Fruit fly (Drosophila melanogaster) ovary, adult (tissue): ENCODE data around the gene Snx1.

Source experiments
- CG17801 ChIP-seq: fragments of 200-800 bp; optimal IDR thresholded peaks from 2 replicates; lab custom pipeline; 2019; ENCODE audit warnings: missing biosample characterization, mild to moderate bottlenecking, missing genetic modification characterization, moderate library complexity; ENCODE audit not compliant: partially characterized antibody

Gene Snx1

DNA sequence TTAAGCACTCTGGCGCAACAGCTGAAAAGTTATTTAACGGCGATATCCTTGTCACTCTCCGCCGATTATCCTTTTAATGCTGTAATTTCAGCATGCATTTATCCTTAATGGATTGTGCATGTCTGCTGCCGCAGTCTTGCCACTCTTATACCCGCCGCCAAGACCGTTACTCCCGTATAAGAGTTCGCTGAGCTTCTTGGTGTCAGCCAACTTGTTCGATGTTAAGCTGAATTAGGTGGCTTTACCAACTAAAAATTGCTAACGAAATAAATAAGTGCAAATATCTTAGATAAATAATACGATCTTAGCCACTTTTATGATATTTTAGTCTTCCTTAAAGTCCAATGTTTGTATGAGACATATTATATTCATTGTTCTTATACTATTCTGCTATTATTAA lies 8.3 kb upstream of the Snx1 start:
- TF ChIP-seq CG17801: no peak

DNA sequence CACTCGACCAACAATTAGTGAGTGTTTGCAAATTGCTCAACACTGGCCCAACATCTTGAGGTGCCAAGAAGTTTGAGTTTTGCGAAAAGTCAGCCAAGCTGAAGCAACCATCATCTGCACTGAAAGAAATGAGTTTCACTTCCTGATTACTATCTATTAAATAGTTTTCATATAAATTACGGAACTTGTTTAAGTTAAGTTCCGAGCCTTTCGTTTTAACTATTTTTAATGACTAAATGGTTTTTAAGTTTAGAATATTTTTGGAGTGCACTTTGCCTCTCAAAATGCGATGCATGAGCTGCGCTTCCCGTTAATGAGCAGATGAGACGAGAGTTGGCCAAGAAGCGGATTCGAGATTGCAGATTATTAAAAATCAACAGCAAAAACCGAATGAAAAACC lies 7.8 kb upstream of the Snx1 start:
- TF ChIP-seq CG17801: no peak

dm6 chr2L:3444789-3445188 lies 4.7 kb upstream of the Snx1 start:
- no peak for TF ChIP-seq CG17801

DNA sequence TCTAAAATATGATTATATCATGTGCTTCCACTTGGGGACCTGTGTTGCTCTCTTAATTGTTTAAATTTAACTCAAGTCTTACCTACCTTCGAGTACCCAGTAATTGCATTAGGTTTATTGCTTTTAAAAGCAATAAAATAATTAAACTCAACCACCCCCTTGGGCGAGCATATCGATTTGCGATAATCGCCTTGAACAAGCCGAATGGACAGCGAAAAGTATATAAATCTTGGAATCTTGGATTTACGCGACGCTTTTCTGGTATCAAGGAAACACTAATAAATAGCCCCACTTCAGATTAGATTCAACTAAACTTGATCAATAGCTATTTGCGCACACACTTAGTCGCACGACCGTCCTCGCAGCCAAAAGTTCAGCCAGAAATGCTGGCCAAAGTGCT lies 3.8 kb upstream of the Snx1 start, which contains the start of gene CG2772:
CG2772 (plus strand) TSS at position 338 of the 400 bp plus-strand sequence.
- TF ChIP-seq CG17801: no peak

DNA sequence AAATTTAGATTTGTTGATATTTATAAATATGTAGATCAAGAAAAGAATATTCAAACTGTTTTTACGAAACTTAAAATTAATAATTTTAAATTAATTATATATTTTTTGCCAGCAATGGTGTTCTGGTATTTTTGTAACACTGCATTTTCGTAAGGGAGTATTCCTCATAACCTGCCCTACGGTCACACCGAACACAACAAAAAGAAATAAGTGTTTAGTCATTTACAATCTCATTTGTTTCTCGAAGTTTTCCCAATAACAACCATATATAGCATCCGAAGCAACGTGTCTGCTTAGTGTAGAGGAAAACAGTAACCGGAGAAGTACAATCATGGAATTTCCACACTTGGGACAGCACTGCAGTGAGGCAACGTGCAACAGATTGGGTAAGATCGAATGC lies 2.8 kb downstream of the Snx1 start, which contains the start of gene CG12795:
CG12795 (plus strand) TSS at position 181 of the 400 bp plus-strand sequence.
- peak; percentile 35 for TF ChIP-seq CG17801

DNA sequence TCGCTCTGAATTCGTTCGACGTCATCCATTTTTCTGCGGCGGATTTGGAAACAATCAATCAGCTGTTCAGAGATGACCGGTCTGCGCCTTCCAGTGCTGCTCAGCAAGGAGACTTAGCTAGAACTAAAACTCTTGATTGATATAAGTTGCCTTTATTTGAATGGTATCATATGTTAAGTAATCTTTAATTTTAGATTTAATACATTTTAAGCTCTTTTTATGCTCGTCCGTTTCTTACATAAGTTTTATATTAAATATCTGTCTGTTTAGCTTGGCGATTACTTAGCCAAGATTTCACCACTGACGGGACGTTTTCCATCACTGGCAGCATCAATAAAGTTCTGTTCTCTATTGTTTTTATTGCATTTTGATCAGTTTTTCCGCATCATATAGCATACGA lies 7.5 kb downstream of the Snx1 start, which contains the start of the genes Cog3 and Sec5:
Cog3 (minus strand) TSS at position 58 of the 400 bp plus-strand sequence.
Sec5 (plus strand) TSS at position 296 of the 400 bp plus-strand sequence.
- peak; percentile 55 for TF ChIP-seq CG17801

DNA sequence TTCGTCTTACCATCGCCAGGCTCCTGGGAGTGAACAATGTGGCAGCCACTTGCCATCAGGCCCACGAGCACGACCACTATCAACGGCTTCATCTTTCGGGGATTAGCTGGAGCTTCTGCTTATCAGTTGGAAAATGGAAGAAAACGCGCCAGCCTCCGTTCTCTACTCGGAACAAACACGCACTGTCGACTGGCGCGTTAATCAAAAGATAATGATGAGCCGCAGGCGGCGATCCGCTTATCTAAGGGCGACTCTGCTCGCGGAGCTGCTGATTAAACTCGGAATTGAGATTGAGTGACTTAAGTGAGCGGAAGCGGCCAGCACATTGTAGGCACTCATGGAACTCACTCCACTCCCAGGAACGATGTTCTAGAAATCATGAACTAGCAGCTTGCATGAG lies 12.3 kb downstream of the Snx1 start, which contains the start of gene CG3246:
CG3246 (minus strand) TSS at position 193 of the 400 bp plus-strand sequence.
- no peak for TF ChIP-seq CG17801

DNA sequence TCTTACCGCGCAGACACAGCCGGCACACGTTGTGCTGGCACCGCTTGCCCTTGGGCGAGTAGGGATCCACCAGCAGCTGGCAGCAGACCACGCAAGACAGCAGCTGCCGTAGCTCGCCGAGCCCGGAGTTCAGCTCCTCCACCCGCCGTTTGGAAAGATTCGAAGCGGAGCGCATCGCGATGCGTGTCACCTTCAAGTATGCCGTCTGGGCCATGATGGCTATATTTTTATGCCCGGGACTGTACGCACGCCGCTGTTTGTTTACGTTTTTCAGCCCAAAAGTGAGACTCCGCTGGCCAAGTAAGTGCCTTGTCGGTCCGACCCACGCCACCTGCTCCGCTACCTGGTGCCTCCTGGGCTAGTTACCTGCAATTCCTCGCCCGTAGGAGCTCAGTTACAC lies 15.9 kb downstream of the Snx1 start:
- TF ChIP-seq CG17801: no peak

DNA sequence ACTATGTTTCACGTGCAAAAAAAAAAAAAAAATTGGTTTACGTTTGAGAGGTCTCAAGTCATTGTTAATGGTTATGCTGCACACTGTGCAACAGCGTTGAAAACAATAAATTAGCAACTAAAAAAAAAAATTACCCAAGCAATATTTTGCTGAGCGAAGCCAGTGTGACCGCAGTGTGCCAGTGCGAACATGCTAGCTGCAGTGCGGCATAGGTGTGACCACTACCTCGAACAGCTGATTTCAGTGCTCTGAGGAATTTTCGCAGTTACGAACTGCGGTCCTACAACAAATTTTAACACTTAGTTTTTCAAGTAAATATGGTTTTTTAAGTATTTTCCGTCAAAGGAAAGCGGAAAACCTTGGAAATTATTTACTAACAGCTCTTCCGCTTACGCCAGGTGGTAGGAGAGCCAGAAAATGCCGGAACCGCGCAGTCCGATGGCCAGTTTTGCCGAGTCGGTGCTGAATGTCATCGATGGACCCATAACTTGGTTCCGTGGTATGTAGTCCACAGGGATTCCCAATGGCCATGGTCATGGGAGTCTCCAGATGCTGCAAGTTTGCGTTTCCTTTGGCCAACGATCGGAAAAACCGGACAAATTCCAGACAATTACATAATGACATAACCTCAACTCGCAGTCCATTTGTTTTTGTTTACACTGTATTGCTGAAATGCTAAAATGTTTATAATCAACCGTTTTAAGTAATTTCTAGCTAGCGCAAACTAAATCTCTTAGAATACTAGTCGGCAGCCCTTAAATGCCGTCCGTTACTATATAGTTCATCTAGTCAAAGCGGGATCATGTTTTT lies 16.6 kb downstream of the Snx1 start, which contains the start of the genes msl-2 and ND-PDSW:
msl-2 (minus strand) TSS at position 195 of the 810 bp plus-strand sequence.
ND-PDSW (plus strand) TSS at position 240 of the 810 bp plus-strand sequence.
- TF ChIP-seq CG17801: no peak

- TF ChIP-seq CG17801: no peak
These were observed 17.4 kb downstream of the Snx1 start for dm6 chr2L:3466846-3467245.

dm6 chr2L:3469869-3470268 lies 20.4 kb downstream of the Snx1 start, which contains the start of the genes Pif1 and CG31776:
TSS of gene Pif1 (minus strand) at chr2L:3470004.
TSS of gene CG31776 (plus strand) at chr2L:3470182.
- TF ChIP-seq CG17801: no peak

DNA sequence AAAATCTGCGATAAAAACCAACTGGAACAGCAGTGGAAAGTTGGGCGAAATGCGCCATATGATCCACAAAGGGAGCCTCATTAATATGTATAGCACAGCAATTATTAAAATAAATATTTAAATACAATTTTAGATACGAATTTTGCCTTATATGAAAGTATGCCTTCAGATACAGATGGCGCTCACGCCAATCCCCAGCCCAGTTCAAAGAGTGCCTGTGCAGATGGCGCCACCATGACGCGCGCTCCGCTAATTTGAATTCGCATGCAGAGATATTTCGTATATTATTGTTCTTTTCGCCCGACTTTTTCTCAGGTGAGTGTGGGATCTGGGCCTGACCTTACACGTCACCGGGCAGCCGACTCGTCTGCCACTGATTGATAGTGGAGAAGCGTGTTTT lies 22.8 kb downstream of the Snx1 start, which contains the start of gene Pgant4:
Pgant4 (plus strand) TSS at position 362 of the 400 bp plus-strand sequence.
- no peak for TF ChIP-seq CG17801

DNA sequence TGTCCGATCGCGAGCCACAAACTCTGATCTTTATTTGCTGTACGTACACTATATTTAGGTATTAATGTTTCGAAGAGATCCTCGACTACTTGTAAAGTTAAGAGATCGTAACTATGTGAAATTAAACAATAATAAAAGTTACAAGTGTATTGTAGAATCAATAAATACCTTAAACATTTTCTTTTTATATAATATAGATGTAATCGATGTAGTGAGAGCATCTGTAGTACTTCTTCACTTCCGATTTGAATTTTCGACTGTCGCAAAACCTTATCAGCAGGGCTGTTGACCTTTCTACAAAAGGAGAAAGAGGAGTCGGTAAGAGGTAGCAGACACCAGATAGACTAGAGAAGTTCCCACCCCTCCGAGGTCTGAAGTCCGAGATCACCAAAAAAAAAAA lies 25.7 kb downstream of the Snx1 start:
- no peak for TF ChIP-seq CG17801

dm6 chr2L:3475948-3476347 lies 26.5 kb downstream of the Snx1 start:
- peak; percentile 8 for TF ChIP-seq CG17801

DNA sequence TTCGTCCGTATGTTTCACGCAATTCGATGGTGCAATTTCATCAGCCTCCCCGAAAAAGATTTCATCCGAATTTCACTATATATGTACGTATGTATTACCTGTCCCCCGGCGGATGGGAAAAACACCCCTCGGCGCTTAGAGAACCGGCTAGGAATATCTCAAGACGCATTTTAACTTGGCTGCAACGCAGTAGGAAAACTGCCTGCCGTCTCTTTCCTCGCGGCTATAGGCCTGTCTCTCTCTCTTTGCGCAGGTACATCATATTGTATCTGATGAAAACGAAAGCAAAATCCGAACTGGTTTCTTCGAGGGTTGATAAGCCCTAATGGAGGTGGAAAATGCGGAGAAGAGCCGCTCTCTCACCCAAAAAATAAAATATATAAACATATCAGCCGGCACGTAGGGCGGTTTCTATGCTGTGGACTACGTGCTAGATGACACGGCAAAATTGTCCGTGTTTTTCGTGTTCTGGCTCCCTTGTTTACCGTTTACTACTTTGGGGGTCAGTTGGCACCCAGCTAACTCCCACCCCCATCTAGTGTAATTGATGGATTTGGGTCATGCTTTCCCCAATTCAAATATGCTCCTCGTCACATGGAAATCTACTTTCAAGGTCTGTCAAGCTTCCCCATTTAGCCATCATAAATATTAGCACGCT lies 27.0 kb downstream of the Snx1 start:
- TF ChIP-seq CG17801: no peak

dm6 chr2L:3477057-3477755 lies 27.7 kb downstream of the Snx1 start:
- TF ChIP-seq CG17801: peak; percentile 5
